Worm (Caenorhabditis elegans) whole organism, L2 larva: Measurements from ENCODE around the gene Y54G2A.77.

ENCODE experiments used
- C34F6.9 ChIP-seq: fragments of 150-350 bp; optimal IDR thresholded peaks from 2 replicates; lab custom pipeline; 2014; ENCODE audit warnings: missing biosample characterization, missing genetic modification characterization
- F13H6.1 ChIP-seq: sonication (generic microtip); optimal IDR thresholded peaks from 2 replicates; lab custom pipeline; 2016; ENCODE audit warnings: missing genetic modification characterization, missing compliant biosample characterization
- R02D3.7 ChIP-seq: fragments of 150-350 bp; optimal IDR thresholded peaks from 2 replicates; lab custom pipeline; 2014; ENCODE audit warnings: missing biosample characterization, missing genetic modification characterization
- Y55F3AM.14 ChIP-seq: fragments of 200-800 bp; sonication (Bioruptor generic); optimal IDR thresholded peaks from 2 replicates; lab custom pipeline; 2018; ENCODE audit warnings: mild to moderate bottlenecking, missing genetic modification characterization, missing compliant biosample characterization
- ZK546.5 ChIP-seq: sonication (generic microtip); optimal IDR thresholded peaks from 2 replicates; lab custom pipeline; 2017; ENCODE audit warnings: missing biosample characterization, missing genetic modification characterization
- alr-1 ChIP-seq: fragments of 150-350 bp; optimal IDR thresholded peaks from 2 replicates; lab custom pipeline; 2014; ENCODE audit warnings: missing biosample characterization, missing genetic modification characterization
- aly-2 ChIP-seq: fragments of 150-350 bp; optimal IDR thresholded peaks from 2 replicates; lab custom pipeline; 2014; ENCODE audit warnings: missing biosample characterization, missing genetic modification characterization
- ama-1 ChIP-seq: fragments of 150-350 bp; optimal IDR thresholded peaks from 2 replicates; lab custom pipeline; 2018; ENCODE audit warnings: inconsistent platforms
- blmp-1 ChIP-seq: sonication (generic microtip); optimal IDR thresholded peaks from 2 replicates; lab custom pipeline; 2017; ENCODE audit warnings: missing genetic modification characterization, mild to moderate bottlenecking, missing compliant biosample characterization, antibody characterized with exemption, moderate library complexity; ENCODE audit not compliant: insufficient read depth
- ceh-16 ChIP-seq: fragments of 150-350 bp; optimal IDR thresholded peaks from 2 replicates; lab custom pipeline; 2014; ENCODE audit warnings: missing biosample characterization, missing genetic modification characterization
- ceh-82 ChIP-seq: fragments of 150-350 bp; optimal IDR thresholded peaks from 2 replicates; lab custom pipeline; 2014; ENCODE audit warnings: missing biosample characterization, missing genetic modification characterization
- crh-2 ChIP-seq: sonication (generic microtip); optimal IDR thresholded peaks from 2 replicates; lab custom pipeline; 2017; ENCODE audit warnings: missing biosample characterization, missing genetic modification characterization
- dmd-4 ChIP-seq: sonication (generic microtip); optimal IDR thresholded peaks from 2 replicates; lab custom pipeline; 2017; ENCODE audit warnings: missing biosample characterization, missing genetic modification characterization
- egl-27 ChIP-seq: sonication (generic microtip); optimal IDR thresholded peaks from 3 replicates; lab custom pipeline; 2017; ENCODE audit warnings: missing biosample characterization, missing genetic modification reagents, missing genetic modification characterization
- elt-1 ChIP-seq: fragments of 150-350 bp; optimal IDR thresholded peaks from 2 replicates; lab custom pipeline; 2014; ENCODE audit warnings: missing biosample characterization, missing genetic modification characterization
- elt-3 ChIP-seq: sonication (generic microtip); optimal IDR thresholded peaks from 2 replicates; lab custom pipeline; 2017; ENCODE audit warnings: missing biosample characterization, missing genetic modification characterization
- fos-1 ChIP-seq: fragments of 150-350 bp; optimal IDR thresholded peaks from 2 replicates; lab custom pipeline; 2014; ENCODE audit warnings: missing biosample characterization, missing genetic modification characterization
- gmeb-1 ChIP-seq: fragments of 150-350 bp; optimal IDR thresholded peaks from 2 replicates; lab custom pipeline; 2014; ENCODE audit warnings: missing biosample characterization, missing genetic modification characterization
- lin-11 ChIP-seq: fragments of 150-350 bp; sonication (generic microtip); optimal IDR thresholded peaks from 2 replicates; lab custom pipeline; 2014; ENCODE audit warnings: missing biosample characterization, missing genetic modification characterization, inconsistent platforms, mixed read lengths
- lin-13 ChIP-seq: fragments of 150-350 bp; optimal IDR thresholded peaks from 2 replicates; lab custom pipeline; 2014; ENCODE audit warnings: missing biosample characterization, missing genetic modification reagents, missing genetic modification characterization
- lin-39 ChIP-seq: fragments of 150-350 bp; optimal IDR thresholded peaks from 2 replicates; lab custom pipeline; 2014; ENCODE audit warnings: missing biosample characterization, missing genetic modification reagents, missing genetic modification characterization
- lsy-2 ChIP-seq, 2 experiments: fragments of 150-350 bp in 1 of 2; sonication (generic microtip) in 1 of 2; optimal IDR thresholded peaks; 2 replicates each; lab custom pipeline; 2014 to 2017; ENCODE audit warnings: missing biosample characterization in 2 of 2, missing genetic modification characterization in 2 of 2
- mab-5 ChIP-seq: fragments of 150-350 bp; optimal IDR thresholded peaks from 2 replicates; lab custom pipeline; 2014; ENCODE audit warnings: missing biosample characterization, missing genetic modification characterization
- mbf-1 ChIP-seq: sonication (generic microtip); optimal IDR thresholded peaks from 2 replicates; lab custom pipeline; 2017; ENCODE audit warnings: missing biosample characterization, missing genetic modification characterization
- mdl-1 ChIP-seq, 2 experiments: fragments of 150-350 bp in 1 of 2; sonication (generic microtip) in 1 of 2; optimal IDR thresholded peaks; 2 replicates each; lab custom pipeline; 2017; ENCODE audit warnings: missing biosample characterization in 2 of 2, missing genetic modification characterization in 2 of 2
- nhr-10 ChIP-seq: sonication (generic microtip); optimal IDR thresholded peaks from 2 replicates; lab custom pipeline; 2017; ENCODE audit warnings: missing biosample characterization, missing genetic modification characterization
- nhr-11 ChIP-seq: fragments of 150-350 bp; optimal IDR thresholded peaks from 2 replicates; lab custom pipeline; 2014; ENCODE audit warnings: missing biosample characterization, missing genetic modification characterization
- nhr-12 ChIP-seq: fragments of 150-350 bp; optimal IDR thresholded peaks from 2 replicates; lab custom pipeline; 2014; ENCODE audit warnings: missing biosample characterization, missing genetic modification characterization
- nhr-129 ChIP-seq: fragments of 150-350 bp; optimal IDR thresholded peaks from 2 replicates; lab custom pipeline; 2014; ENCODE audit warnings: missing biosample characterization, missing genetic modification characterization
- nhr-21 ChIP-seq: fragments of 150-350 bp; optimal IDR thresholded peaks from 2 replicates; lab custom pipeline; 2014; ENCODE audit warnings: missing biosample characterization, missing genetic modification characterization
- nhr-23 ChIP-seq: fragments of 150-350 bp; optimal IDR thresholded peaks from 2 replicates; lab custom pipeline; 2014; ENCODE audit warnings: missing biosample characterization, missing genetic modification reagents, missing genetic modification characterization
- nhr-237 ChIP-seq: fragments of 150-350 bp; optimal IDR thresholded peaks from 2 replicates; lab custom pipeline; 2014; ENCODE audit warnings: missing biosample characterization, missing genetic modification characterization
- nhr-25 ChIP-seq: fragments of 150-350 bp; sonication (generic microtip); optimal IDR thresholded peaks from 3 replicates; lab custom pipeline; 2014; ENCODE audit warnings: missing biosample characterization, missing genetic modification characterization
- nhr-6 ChIP-seq: fragments of 150-350 bp; optimal IDR thresholded peaks from 2 replicates; lab custom pipeline; 2014; ENCODE audit warnings: missing biosample characterization, missing genetic modification characterization
- nhr-77 ChIP-seq: fragments of 150-350 bp; optimal IDR thresholded peaks from 2 replicates; lab custom pipeline; 2014; ENCODE audit warnings: missing biosample characterization, missing genetic modification characterization
- peb-1 ChIP-seq: fragments of 150-350 bp; optimal IDR thresholded peaks from 2 replicates; lab custom pipeline; 2014; ENCODE audit warnings: missing biosample characterization, missing genetic modification characterization
- sem-4 ChIP-seq: fragments of 150-350 bp; optimal IDR thresholded peaks from 2 replicates; lab custom pipeline; 2014; ENCODE audit warnings: missing biosample characterization, missing genetic modification reagents, missing genetic modification characterization
- skn-1 ChIP-seq: sonication (generic microtip); optimal IDR thresholded peaks from 2 replicates; lab custom pipeline; 2017; ENCODE audit warnings: missing biosample characterization, missing genetic modification characterization
- sma-3 ChIP-seq: sonication (generic microtip); optimal IDR thresholded peaks from 2 replicates; lab custom pipeline; 2016; ENCODE audit warnings: missing genetic modification reagents, missing genetic modification characterization, missing compliant biosample characterization
- sma-9 ChIP-seq, 2 experiments: fragments of 150-350 bp in 1 of 2; sonication (generic microtip) in 1 of 2; optimal IDR thresholded peaks; 2 replicates each; lab custom pipeline; 2014 to 2016; ENCODE audit warnings: missing genetic modification characterization in 2 of 2, mild to moderate bottlenecking in 1 of 2, missing biosample characterization in 1 of 2, missing compliant biosample characterization in 1 of 2, missing genetic modification reagents in 1 of 2, moderate library complexity in 1 of 2
- snpc-4 ChIP-seq: fragments of 150-350 bp; optimal IDR thresholded peaks from 2 replicates; lab custom pipeline; 2014; ENCODE audit warnings: missing biosample characterization, missing genetic modification characterization
- unc-39 ChIP-seq: fragments of 150-350 bp; optimal IDR thresholded peaks from 2 replicates; lab custom pipeline; 2014; ENCODE audit warnings: missing biosample characterization, missing genetic modification characterization
- unc-55 ChIP-seq: fragments of 150-350 bp; sonication (generic microtip); optimal IDR thresholded peaks from 3 replicates; lab custom pipeline; 2014; ENCODE audit warnings: missing biosample characterization, missing genetic modification reagents, missing genetic modification characterization
- unc-62 ChIP-seq: fragments of 150-350 bp; optimal IDR thresholded peaks from 2 replicates; lab custom pipeline; 2014; ENCODE audit warnings: missing biosample characterization, missing genetic modification reagents, missing genetic modification characterization
- ztf-1 ChIP-seq: fragments of 200-800 bp; sonication (Bioruptor generic); conservative IDR thresholded peaks from 2 replicates; pipeline ENCODE4 v1.3.6; 2022; ENCODE audit warnings: missing genetic modification characterization, missing compliant biosample characterization
- ztf-11 ChIP-seq: sonication (generic microtip); optimal IDR thresholded peaks from 2 replicates; lab custom pipeline; 2017; ENCODE audit warnings: missing biosample characterization, missing genetic modification characterization

Y54G2A.77 gene

DNA sequence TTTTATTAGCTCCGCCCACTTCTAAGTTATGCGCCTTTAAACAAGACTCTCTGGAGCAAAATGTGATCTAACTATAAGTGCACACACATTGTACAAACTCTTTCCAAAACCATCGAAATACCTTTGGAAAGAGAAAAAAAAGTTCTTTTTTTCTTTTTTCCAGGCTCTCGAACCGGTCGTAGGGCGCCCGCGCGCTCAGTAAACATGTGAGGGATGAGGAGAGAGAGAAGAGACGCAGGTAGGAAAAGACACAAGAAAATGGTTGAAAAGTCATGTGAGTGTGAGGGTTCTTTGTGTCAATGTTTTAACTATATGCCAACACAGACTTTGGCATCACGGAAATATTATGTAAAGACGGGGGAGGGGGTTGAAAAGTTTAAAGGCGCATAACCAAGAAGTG lies 12.0 kb downstream of the Y54G2A.77 start (continued):
- TF ChIP-seq ceh-82 (tag; lab: Kevin White, UChicago) (no peak), alr-1 (no peak), lin-13 (GFP tag; lab: Kevin White, UChicago) (peak; percentile 79), mab-5 (tag; lab: Kevin White, UChicago) (peak; percentile 20), F13H6.1 (tag; lab: Kevin White, UChicago) (peak; percentile 91), ztf-11 (tag; lab: Kevin White, UChicago) (no peak)

ce11 chrIV:2775992-2776630 lies 13.6 kb downstream of the Y54G2A.77 start:
- no peak for TF ChIP-seq lin-39 (tag; lab: Kevin White, UChicago)
- no peak for TF ChIP-seq dmd-4
- TF ChIP-seq gmeb-1: no peak
- no peak for TF ChIP-seq blmp-1 (tag; lab: Kevin White, UChicago)
- TF ChIP-seq nhr-21 (tag; lab: Kevin White, UChicago): no peak
- no peak for TF ChIP-seq crh-2
- TF ChIP-seq nhr-12 (tag; lab: Kevin White, UChicago): no peak
- no peak for TF ChIP-seq nhr-11 (tag; lab: Kevin White, UChicago)
- no peak for TF ChIP-seq ZK546.5 (tag; lab: Kevin White, UChicago)
- TF ChIP-seq peb-1 (tag; lab: Kevin White, UChicago): peak; percentile 6
- no peak for TF ChIP-seq lin-11
- TF ChIP-seq ceh-16 (tag; lab: Kevin White, UChicago): no peak
- TF ChIP-seq nhr-77 (tag; lab: Kevin White, UChicago): no peak
- no peak for TF ChIP-seq mab-5 (tag; lab: Kevin White, UChicago)
- no peak for TF ChIP-seq alr-1
- TF ChIP-seq sma-3: no peak
- no peak for TF ChIP-seq snpc-4 (tag; lab: Kevin White, UChicago)
- TF ChIP-seq skn-1 (tag; lab: Kevin White, UChicago): no peak
- TF ChIP-seq egl-27 (tag; lab: Kevin White, UChicago): no peak
- no peak for TF ChIP-seq ama-1 (lab: Kevin White, UChicago)
- TF ChIP-seq F13H6.1 (tag; lab: Kevin White, UChicago): peak; percentile 71
- no peak for TF ChIP-seq ztf-1 (GFP tag; lab: Robert Waterston, UW)
- TF ChIP-seq nhr-10: no peak
- no peak for TF ChIP-seq nhr-6
- peak; percentile 46 for TF ChIP-seq nhr-129 (tag; lab: Kevin White, UChicago)
- TF ChIP-seq ceh-82 (tag; lab: Kevin White, UChicago): no peak
- no peak for TF ChIP-seq lin-13 (GFP tag; lab: Kevin White, UChicago)
- TF ChIP-seq sem-4 (tag; lab: Kevin White, UChicago): no peak
- no peak for TF ChIP-seq elt-3
- TF ChIP-seq aly-2 (tag; lab: Kevin White, UChicago): no peak
- no peak for TF ChIP-seq mbf-1 (tag; lab: Kevin White, UChicago)
- TF ChIP-seq ztf-11 (tag; lab: Kevin White, UChicago): no peak
- peak; percentile 45 for TF ChIP-seq C34F6.9 (tag; lab: Kevin White, UChicago)
- no peak for TF ChIP-seq unc-39 (tag; lab: Kevin White, UChicago)
- no peak for TF ChIP-seq nhr-23
- TF ChIP-seq fos-1 (tag; lab: Kevin White, UChicago): no peak
- TF ChIP-seq R02D3.7: no peak
- TF ChIP-seq unc-55 (GFP tag; lab: Kevin White, UChicago): peak; percentile 51
- TF ChIP-seq unc-62 (GFP tag; lab: Kevin White, UChicago): no peak
- TF ChIP-seq elt-1 (tag; lab: Kevin White, UChicago): no peak
- no peak for TF ChIP-seq nhr-25 (tag; lab: Kevin White, UChicago)
- peak; percentile 72 for TF ChIP-seq sma-9 (GFP tag; optimal IDR thresholded peaks at IDR 0.05; lab: Kevin White, UChicago)
- no peak for TF ChIP-seq sma-9 (tag; optimal IDR thresholded peaks at IDR 0.05; lab: Kevin White, UChicago)
- no peak for TF ChIP-seq nhr-237
- TF ChIP-seq mdl-1 (tag; optimal IDR thresholded peaks at IDR 0.05; lab: Kevin White, UChicago): no peak
- TF ChIP-seq Y55F3AM.14 (GFP tag; lab: Kevin White, UChicago): no peak
- TF ChIP-seq lsy-2 (tag; optimal IDR thresholded peaks at IDR 0.05; lab: Kevin White, UChicago): peak in 1 of 2 experiments; percentile 52
- TF ChIP-seq, all 48 proteins: peak for 7
